Worm (Caenorhabditis elegans) whole organism, L4 larva: Measurements from ENCODE around the gene nspc-4.
"Not testable (repeated sequence)": the region's sequence is repeated elsewhere in the genome, so short reads cannot be mapped to it uniquely, and the experiment has no call there.

Experiments
- F26F4.8 ChIP-seq: fragments of 200-800 bp; sonication (Bioruptor generic); conservative IDR thresholded peaks from 2 replicates; pipeline ENCODE4 v1.3.6; 2022; ENCODE audit warnings: missing genetic modification characterization, missing compliant biosample characterization
- T20F7.1 ChIP-seq: fragments of 200-800 bp; sonication (Bioruptor generic); optimal IDR thresholded peaks from 2 replicates; lab custom pipeline; 2018; ENCODE audit warnings: mild to moderate bottlenecking, missing genetic modification characterization, missing compliant biosample characterization
- Y105C5A.15 ChIP-seq: fragments of 200-800 bp; sonication (Bioruptor generic); IDR thresholded peaks from 2 replicates; pipeline ENCODE4 v1.3.6; 2022; ENCODE audit warnings: missing genetic modification characterization, missing compliant biosample characterization
- ZK337.2 ChIP-seq: fragments of 200-800 bp; sonication (Bioruptor generic); IDR thresholded peaks from 2 replicates; pipeline ENCODE4 v1.3.6; 2022; ENCODE audit warnings: missing genetic modification reagents, missing genetic modification characterization, missing compliant biosample characterization
- arid-1 ChIP-seq: fragments of 200-800 bp; sonication (Bioruptor generic); conservative IDR thresholded peaks from 2 replicates; pipeline ENCODE4 v1.3.6; 2022; ENCODE audit warnings: missing genetic modification reagents, missing genetic modification characterization, missing compliant biosample characterization
- attf-4 ChIP-seq: sonication (generic microtip); optimal IDR thresholded peaks from 3 replicates; lab custom pipeline; 2017; ENCODE audit warnings: missing biosample characterization, missing genetic modification characterization
- ceh-44 ChIP-seq: fragments of 200-800 bp; sonication (Bioruptor generic); IDR thresholded peaks from 2 replicates; pipeline ENCODE4 v1.3.6; 2022; ENCODE audit warnings: missing genetic modification reagents, missing genetic modification characterization, missing compliant biosample characterization
- ctbp-1 ChIP-seq: fragments of 200-800 bp; sonication (Bioruptor generic); IDR thresholded peaks from 2 replicates; pipeline ENCODE4 v1.3.6; 2022; ENCODE audit warnings: missing genetic modification reagents, missing genetic modification characterization, missing compliant biosample characterization
- dmd-8 ChIP-seq: fragments of 200-800 bp; sonication (Bioruptor generic); IDR thresholded peaks from 2 replicates; pipeline ENCODE4 v1.3.6; 2022; ENCODE audit warnings: missing genetic modification characterization, missing compliant biosample characterization
- duxl-1 ChIP-seq: sonication (generic microtip); optimal IDR thresholded peaks from 2 replicates; lab custom pipeline; 2016; ENCODE audit warnings: mild to moderate bottlenecking, missing genetic modification characterization, moderate library complexity, missing compliant biosample characterization; ENCODE audit not compliant: poor library complexity
- fkh-10 ChIP-seq: fragments of 150-350 bp; optimal IDR thresholded peaks from 2 replicates; lab custom pipeline; 2014; ENCODE audit warnings: missing biosample characterization, missing genetic modification reagents, missing genetic modification characterization
- hmg-1.1 ChIP-seq: fragments of 200-800 bp; sonication (Bioruptor generic); IDR thresholded peaks from 2 replicates; pipeline ENCODE4 v1.3.6; 2022; ENCODE audit warnings: missing genetic modification reagents, missing genetic modification characterization, missing compliant biosample characterization
- jun-1 ChIP-seq: fragments of 150-350 bp; optimal IDR thresholded peaks from 2 replicates; lab custom pipeline; 2014; ENCODE audit warnings: missing biosample characterization, missing genetic modification reagents, missing genetic modification characterization
- lim-7 ChIP-seq: fragments of 200-800 bp; sonication (Bioruptor generic); IDR thresholded peaks from 2 replicates; pipeline ENCODE4 v1.3.6; 2022; ENCODE audit warnings: missing genetic modification characterization, missing compliant biosample characterization
- lin-1 ChIP-seq: fragments of 200-800 bp; sonication (Bioruptor generic); IDR thresholded peaks from 2 replicates; pipeline ENCODE4 v1.3.6; 2022; ENCODE audit warnings: missing genetic modification reagents, missing genetic modification characterization, missing compliant biosample characterization
- lin-39 ChIP-seq: fragments of 150-350 bp; optimal IDR thresholded peaks from 2 replicates; lab custom pipeline; 2014; ENCODE audit warnings: missing biosample characterization, missing genetic modification reagents, missing genetic modification characterization
- mes-2 ChIP-seq: sonication (generic microtip); optimal IDR thresholded peaks from 2 replicates; lab custom pipeline; 2016; ENCODE audit warnings: missing genotype, mild to moderate bottlenecking, missing genetic modification characterization, missing compliant biosample characterization; ENCODE audit not compliant: poor library complexity, severe bottlenecking
- nhr-10 ChIP-seq: fragments of 150-350 bp; optimal IDR thresholded peaks from 2 replicates; lab custom pipeline; 2014; ENCODE audit warnings: missing biosample characterization, missing genetic modification characterization
- nhr-102 ChIP-seq: sonication (generic microtip); optimal IDR thresholded peaks from 2 replicates; lab custom pipeline; 2016; ENCODE audit warnings: mild to moderate bottlenecking, missing genetic modification characterization, moderate library complexity, missing compliant biosample characterization
- nhr-28 ChIP-seq: fragments of 150-350 bp; optimal IDR thresholded peaks from 2 replicates; lab custom pipeline; 2014; ENCODE audit warnings: missing biosample characterization, missing genetic modification characterization
- nhr-6 ChIP-seq: fragments of 150-350 bp; optimal IDR thresholded peaks from 2 replicates; lab custom pipeline; 2014; ENCODE audit warnings: missing biosample characterization, missing genetic modification characterization
- nhr-77 ChIP-seq: fragments of 150-350 bp; optimal IDR thresholded peaks from 2 replicates; lab custom pipeline; 2014; ENCODE audit warnings: missing biosample characterization, missing genetic modification characterization
- pqm-1 ChIP-seq: sonication (generic microtip); optimal IDR thresholded peaks from 2 replicates; lab custom pipeline; 2017; ENCODE audit warnings: missing biosample characterization, missing genetic modification characterization
- set-16 ChIP-seq: fragments of 200-800 bp; sonication (Bioruptor generic); IDR thresholded peaks from 2 replicates; pipeline ENCODE4 v1.3.6; 2022; ENCODE audit warnings: missing genetic modification reagents, missing genetic modification characterization, missing compliant biosample characterization
- snpc-1.2 ChIP-seq: fragments of 200-800 bp; sonication (Bioruptor generic); IDR thresholded peaks from 2 replicates; pipeline ENCODE4 v1.3.6; 2022; ENCODE audit warnings: missing genetic modification reagents, missing genetic modification characterization, missing compliant biosample characterization
- snpc-4 ChIP-seq: fragments of 150-350 bp; optimal IDR thresholded peaks from 2 replicates; lab custom pipeline; 2014; ENCODE audit warnings: missing biosample characterization, missing genetic modification characterization
- spr-1 ChIP-seq: sonication (generic microtip); optimal IDR thresholded peaks from 2 replicates; lab custom pipeline; 2016; ENCODE audit warnings: mild to moderate bottlenecking, missing genetic modification characterization, missing compliant biosample characterization
- spr-3 ChIP-seq: fragments of 200-800 bp; sonication (Bioruptor generic); optimal IDR thresholded peaks from 2 replicates; lab custom pipeline; 2018; ENCODE audit warnings: mild to moderate bottlenecking, missing genetic modification characterization, missing compliant biosample characterization
- unc-130 ChIP-seq: sonication (generic microtip); optimal IDR thresholded peaks from 2 replicates; lab custom pipeline; 2016; ENCODE audit warnings: missing genetic modification reagents, missing genetic modification characterization, missing compliant biosample characterization
- zfp-2 ChIP-seq: sonication (generic microtip); optimal IDR thresholded peaks from 2 replicates; lab custom pipeline; 2016; ENCODE audit warnings: mild to moderate bottlenecking, missing genetic modification characterization, missing compliant biosample characterization

nspc-4 gene

ce11 chrX:8536791-8537190 lies 1.4 kb downstream of the nspc-4 start, which contains the start of gene nspc-3:
Gene nspc-3 (plus strand): TSS chrX:8537091.
- no peak for TF ChIP-seq duxl-1 (tag; lab: Kevin White, UChicago)
- TF ChIP-seq spr-1 = no peak
- no peak for TF ChIP-seq fkh-10
- no peak for TF ChIP-seq nhr-77 (tag; lab: Kevin White, UChicago)
- no peak for TF ChIP-seq mes-2 (tag; lab: Kevin White, UChicago)

ce11 chrX:8535006-8535405 lies 3.2 kb downstream of the nspc-4 start, which contains the start of gene nspc-1:
Gene nspc-1 (minus strand): TSS chrX:8535106.
- TF ChIP-seq hmg-1.1 (GFP tag; lab: Robert Waterston, UW); dmd-8 (GFP tag; lab: Robert Waterston, UW); lin-39 (tag; lab: Kevin White, UChicago): not testable (repeated sequence)

- TF ChIP-seq spr-3 (GFP tag; lab: Kevin White, UChicago) = no peak
- TF ChIP-seq snpc-1.2 (GFP tag; lab: Robert Waterston, UW) = no peak
- TF ChIP-seq ZK337.2 (GFP tag; lab: Robert Waterston, UW) = no peak
- TF ChIP-seq Y105C5A.15 (GFP tag; lab: Robert Waterston, UW) = no peak
- no peak for TF ChIP-seq nhr-102 (tag; lab: Kevin White, UChicago)
- TF ChIP-seq arid-1 (GFP tag; lab: Robert Waterston, UW) = no peak
These were observed 10.2 kb downstream of the nspc-4 start, which contains the start of gene flp-5 for ce11 chrX:8527950-8528349. Gene flp-5 (plus strand): TSS chrX:8528250.

ce11 chrX:8523000-8523399 lies 15.2 kb downstream of the nspc-4 start:
- TF ChIP-seq nhr-28 (tag; lab: Kevin White, UChicago) (no peak), snpc-4 (no peak), attf-4 (tag; lab: Kevin White, UChicago) (no peak), jun-1 (tag; lab: Kevin White, UChicago) (no peak), ceh-44 (GFP tag; lab: Robert Waterston, UW) (no peak), set-16 (no peak), lim-7 (GFP tag; lab: Robert Waterston, UW) (no peak), zfp-2 (tag; lab: Kevin White, UChicago) (no peak), nhr-10 (tag; lab: Kevin White, UChicago) (no peak), dmd-8 (GFP tag; lab: Robert Waterston, UW) (no peak), pqm-1 (no peak)

ce11 chrX:8521614-8522013 lies 16.5 kb downstream of the nspc-4 start, which contains the start of gene C03G5.14:
Gene C03G5.14 (plus strand): TSS chrX:8521914.
- TF ChIP-seq T20F7.1 (GFP tag; lab: Kevin White, UChicago) (no peak), jun-1 (tag; lab: Kevin White, UChicago) (no peak), ctbp-1 (GFP tag; lab: Robert Waterston, UW) (no peak), lin-1 (GFP tag; lab: Robert Waterston, UW) (no peak), nhr-6 (tag; lab: Kevin White, UChicago) (no peak), F26F4.8 (no peak)

ce11 chrX:8520402-8520801 lies 17.8 kb downstream of the nspc-4 start, which contains the start of gene H03E18.2:
Gene H03E18.2 (minus strand): TSS chrX:8520502.
- TF ChIP-seq spr-3 (GFP tag; lab: Kevin White, UChicago) (no peak), pqm-1 (no peak), unc-130 (GFP tag; lab: Kevin White, UChicago) (no peak)
